In the genomic region with DNA sequence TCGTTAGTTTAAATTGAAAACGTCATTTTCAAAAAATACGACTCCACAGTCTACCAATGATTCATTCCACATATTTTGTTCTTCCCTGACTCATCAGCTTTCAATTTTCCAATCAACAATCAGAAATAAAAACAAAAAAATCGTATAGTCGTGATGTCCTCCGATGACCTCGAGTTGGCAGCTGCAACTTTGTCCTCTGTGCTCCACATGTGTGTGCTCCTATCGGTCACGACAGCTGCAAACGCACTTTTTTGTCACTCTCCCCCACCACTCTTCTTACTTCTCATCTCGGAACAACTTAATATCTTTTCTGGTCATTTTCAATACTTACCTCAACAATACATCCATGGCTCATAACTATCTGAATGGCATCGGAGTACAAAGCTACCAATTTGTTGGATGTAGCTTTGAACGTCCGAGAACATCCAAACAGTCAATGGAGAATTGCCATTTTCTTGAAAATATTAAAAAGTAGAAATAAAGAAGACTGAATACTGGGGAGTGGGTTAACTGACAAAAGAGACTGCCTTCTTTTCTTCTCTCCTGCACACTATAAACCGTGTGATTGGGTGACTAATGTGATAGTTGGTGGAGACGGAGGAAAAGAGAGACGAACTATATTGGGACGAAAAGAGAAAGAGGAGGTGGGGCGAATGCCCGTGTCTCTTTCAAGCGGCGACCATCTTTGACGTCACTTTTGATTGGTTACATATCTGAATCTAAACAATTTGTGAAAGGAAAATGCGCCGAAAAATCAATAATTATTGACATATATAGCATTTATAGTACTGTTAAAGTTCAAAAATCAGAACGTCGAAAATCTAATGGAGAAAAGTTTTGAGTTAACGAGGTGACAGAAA, we compare ENCODE assay signal across 6 worm cellular contexts.
TF ChIP-seq lines count a peak whose summit lies in the region.

No protein-coding gene starts in this region.

TF ChIP-seq in whole organism, L1 larva, 84 proteins besides CTCF, POLR2A, EP300 and RAD21 (continues in another document):
- no peak for TF ChIP-seq zag-1 (tag; optimal IDR thresholded peaks at IDR 0.05; lab: Kevin White, UChicago)
- peak in 1 of 2 experiments; percentile 61 for TF ChIP-seq lin-35 (GFP tag; optimal IDR thresholded peaks at IDR 0.05; lab: Kevin White, UChicago)
- no peak for TF ChIP-seq hlh-4 (tag; optimal IDR thresholded peaks at IDR 0.05; lab: Kevin White, UChicago)
- peak; percentile 10 for TF ChIP-seq xbp-1 (tag; optimal IDR thresholded peaks at IDR 0.05; lab: Kevin White, UChicago)
- TF ChIP-seq ets-5 (GFP tag; IDR thresholded peaks at IDR 0.05; lab: Robert Waterston, UW), result no peak
- no peak for TF ChIP-seq dsc-1 (tag; optimal IDR thresholded peaks at IDR 0.05; lab: Kevin White, UChicago)
- peak; percentile 49 for TF ChIP-seq lin-14 (GFP tag; optimal IDR thresholded peaks at IDR 0.05; lab: Kevin White, UChicago)
- no peak for TF ChIP-seq fkh-10 (GFP tag; optimal IDR thresholded peaks at IDR 0.05; lab: Kevin White, UChicago)
- TF ChIP-seq nhr-12 (tag; optimal IDR thresholded peaks at IDR 0.05; lab: Kevin White, UChicago), result no peak
- peak; percentile 91 for TF ChIP-seq blmp-1 (tag; optimal IDR thresholded peaks at IDR 0.05; lab: Kevin White, UChicago)
- TF ChIP-seq C16A3.4 (tag; optimal IDR thresholded peaks at IDR 0.05; lab: Kevin White, UChicago), result peak; percentile 4
- TF ChIP-seq rnt-1 (tag; optimal IDR thresholded peaks at IDR 0.05; lab: Kevin White, UChicago), result peak; percentile 44
- no peak for TF ChIP-seq ces-1 (GFP tag; optimal IDR thresholded peaks at IDR 0.05; lab: Kevin White, UChicago)
- peak; percentile 8 for TF ChIP-seq skn-1 (tag; optimal IDR thresholded peaks at IDR 0.05; lab: Kevin White, UChicago)

TF ChIP-seq in whole organism, L2 larva, 48 proteins besides CTCF, POLR2A, EP300 and RAD21 (continues in another document):
- TF ChIP-seq ceh-82 (tag; optimal IDR thresholded peaks at IDR 0.05; lab: Kevin White, UChicago) (no peak), unc-62 (GFP tag; optimal IDR thresholded peaks at IDR 0.05; lab: Kevin White, UChicago) (no peak), alr-1 (tag; optimal IDR thresholded peaks at IDR 0.05; lab: Kevin White, UChicago) (no peak), nhr-23 (tag; optimal IDR thresholded peaks at IDR 0.05; lab: Kevin White, UChicago) (no peak), sma-9 (GFP tag; optimal IDR thresholded peaks at IDR 0.05; lab: Kevin White, UChicago) (peak; percentile 44), sma-9 (tag; optimal IDR thresholded peaks at IDR 0.05; lab: Kevin White, UChicago) (no peak), mab-5 (tag; optimal IDR thresholded peaks at IDR 0.05; lab: Kevin White, UChicago) (no peak), unc-55 (GFP tag; optimal IDR thresholded peaks at IDR 0.05; lab: Kevin White, UChicago) (no peak), R02D3.7 (tag; optimal IDR thresholded peaks at IDR 0.05; lab: Kevin White, UChicago) (no peak), fos-1 (tag; optimal IDR thresholded peaks at IDR 0.05; lab: Kevin White, UChicago) (peak; percentile 65), nhr-10 (tag; optimal IDR thresholded peaks at IDR 0.05; lab: Kevin White, UChicago) (no peak), lin-39 (tag; optimal IDR thresholded peaks at IDR 0.05; lab: Kevin White, UChicago) (no peak), nhr-11 (tag; optimal IDR thresholded peaks at IDR 0.05; lab: Kevin White, UChicago) (no peak), C34F6.9 (tag; optimal IDR thresholded peaks at IDR 0.05; lab: Kevin White, UChicago) (no peak)

TF ChIP-seq in whole organism, L3 larva, 47 proteins besides CTCF, POLR2A, EP300 and RAD21 (continues in another document):
- TF ChIP-seq ZK546.5 (tag; optimal IDR thresholded peaks at IDR 0.05; lab: Kevin White, UChicago) (no peak), jun-1 (tag; optimal IDR thresholded peaks at IDR 0.05; lab: Kevin White, UChicago) (peak; percentile 49), nhr-25 (tag; optimal IDR thresholded peaks at IDR 0.05; lab: Kevin White, UChicago) (peak; percentile 69), nhr-11 (tag; optimal IDR thresholded peaks at IDR 0.05; lab: Kevin White, UChicago) (no peak), ztf-11 (tag; optimal IDR thresholded peaks at IDR 0.05; lab: Kevin White, UChicago) (no peak), hmg-11 (tag; optimal IDR thresholded peaks at IDR 0.05; lab: Kevin White, UChicago) (no peak), nfya-1 (tag; optimal IDR thresholded peaks at IDR 0.05; lab: Kevin White, UChicago; ENCODE audit: insufficient read depth) (peak; percentile 40), skn-1 (tag; optimal IDR thresholded peaks at IDR 0.05; lab: Kevin White, UChicago) (no peak), mdl-1 (tag; optimal IDR thresholded peaks at IDR 0.05; lab: Kevin White, UChicago) (no peak), ceh-9 (tag; optimal IDR thresholded peaks at IDR 0.05; lab: Kevin White, UChicago) (no peak), daf-12 (tag; optimal IDR thresholded peaks at IDR 0.05; lab: Kevin White, UChicago) (no peak), nhr-12 (tag; optimal IDR thresholded peaks at IDR 0.05; lab: Kevin White, UChicago) (no peak), zag-1 (tag; optimal IDR thresholded peaks at IDR 0.05; lab: Kevin White, UChicago) (no peak), lin-39 (tag; optimal IDR thresholded peaks at IDR 0.05; lab: Kevin White, UChicago) (peak; percentile 2), nhr-237 (tag; optimal IDR thresholded peaks at IDR 0.05; lab: Kevin White, UChicago) (no peak)

TF ChIP-seq in whole organism, L4 larva, 104 proteins besides CTCF, POLR2A, EP300 and RAD21 (continues in another document):
- TF ChIP-seq nhr-10 (tag; optimal IDR thresholded peaks at IDR 0.05; lab: Kevin White, UChicago), result no peak
- no peak for TF ChIP-seq fos-1 (tag; optimal IDR thresholded peaks at IDR 0.05; lab: Kevin White, UChicago)
- TF ChIP-seq php-3 (GFP tag; IDR thresholded peaks at IDR 0.05; lab: Robert Waterston, UW), result no peak
- TF ChIP-seq Y105C5A.15 (GFP tag; IDR thresholded peaks at IDR 0.05; lab: Robert Waterston, UW), result 0 out of 2 replicates have a peak, but pooled peaks have one; percentile 28
- TF ChIP-seq lim-7 (GFP tag; IDR thresholded peaks at IDR 0.05; lab: Robert Waterston, UW), result no peak
- peak; percentile 94 for TF ChIP-seq aha-1 (tag; lab: Kevin White, UChicago)
- peak; percentile 14; the same call in 1 of the 2 replicates for TF ChIP-seq lin-1 (GFP tag; IDR thresholded peaks at IDR 0.05; lab: Robert Waterston, UW)
- TF ChIP-seq dve-1 (tag; optimal IDR thresholded peaks at IDR 0.05; lab: Kevin White, UChicago; ENCODE audit: insufficient read depth), result peak; percentile 60
- TF ChIP-seq ceh-20 (GFP tag; IDR thresholded peaks at IDR 0.05; lab: Robert Waterston, UW), result no peak; the same call in 1 of the 2 replicates
- peak; percentile 22 for TF ChIP-seq mxl-3 (GFP tag; optimal IDR thresholded peaks at IDR 0.05; lab: Kevin White, UChicago)
- TF ChIP-seq zag-1 (tag; optimal IDR thresholded peaks at IDR 0.05; lab: Kevin White, UChicago), result no peak
- no peak for TF ChIP-seq daf-19 (GFP tag; conservative IDR thresholded peaks at IDR 0.05; lab: Robert Waterston, UW)
- TF ChIP-seq ceh-44 (GFP tag; IDR thresholded peaks at IDR 0.05; lab: Robert Waterston, UW), result no peak
- TF ChIP-seq zip-2 (tag; optimal IDR thresholded peaks at IDR 0.05; lab: Kevin White, UChicago), result no peak
- TF ChIP-seq attf-4 (tag; optimal IDR thresholded peaks at IDR 0.05; lab: Kevin White, UChicago), result no peak

TF ChIP-seq in whole organism, mixed stage, embryonic, 35 proteins besides CTCF, POLR2A, EP300 and RAD21:
- TF ChIP-seq tbx-8 (GFP tag; optimal IDR thresholded peaks at IDR 0.05; lab: Kevin White, UChicago), result no peak
- TF ChIP-seq hlh-1 (tag; optimal IDR thresholded peaks at IDR 0.05; lab: Kevin White, UChicago), result peak; percentile 79

TF ChIP-seq in whole organism, young adult, 124 proteins besides CTCF, POLR2A, EP300 and RAD21 (continues in another document):
- TF ChIP-seq ZK185.1 (tag; optimal IDR thresholded peaks at IDR 0.05; lab: Kevin White, UChicago; ENCODE audit: poor library complexity, severe bottlenecking), result peak; percentile 5
- TF ChIP-seq tlf-1 (GFP tag; optimal IDR thresholded peaks at IDR 0.05; lab: Kevin White, UChicago), result no peak
- TF ChIP-seq F22D6.2 (tag; optimal IDR thresholded peaks at IDR 0.05; lab: Kevin White, UChicago), result no peak
- TF ChIP-seq F49E8.2 (tag; optimal IDR thresholded peaks at IDR 0.05; lab: Kevin White, UChicago; ENCODE audit: insufficient read depth), result no peak
- no peak for TF ChIP-seq ztf-26 (tag; optimal IDR thresholded peaks at IDR 0.05; lab: Kevin White, UChicago)
- no peak for TF ChIP-seq B0035.1 (tag; optimal IDR thresholded peaks at IDR 0.05; lab: Kevin White, UChicago)
- no peak for TF ChIP-seq cebp-1 (GFP tag; IDR thresholded peaks at IDR 0.05; lab: Robert Waterston, UW)
- TF ChIP-seq cebp-1 (tag; optimal IDR thresholded peaks at IDR 0.05; lab: Kevin White, UChicago), result peak; percentile 4
- no peak; the same call in 1 of the 2 replicates for TF ChIP-seq madf-6 (GFP tag; IDR thresholded peaks at IDR 0.05; lab: Robert Waterston, UW)
- TF ChIP-seq ztf-22 (GFP tag; optimal IDR thresholded peaks at IDR 0.05; lab: Kevin White, UChicago), result no peak
- no peak for TF ChIP-seq madf-8 (GFP tag; conservative IDR thresholded peaks at IDR 0.05; lab: Robert Waterston, UW)
- TF ChIP-seq pbrm-1 (GFP tag; IDR thresholded peaks at IDR 0.05; lab: Robert Waterston, UW), result peak; percentile 35; the same call in 1 of the 2 replicates
- no peak for TF ChIP-seq unc-62 (GFP tag; optimal IDR thresholded peaks at IDR 0.05; lab: Kevin White, UChicago)
- TF ChIP-seq F10E7.11 (tag; optimal IDR thresholded peaks at IDR 0.05; lab: Kevin White, UChicago), result no peak
- 0 out of 2 replicates have a peak, but pooled peaks have one; percentile 29 for TF ChIP-seq madf-3 (GFP tag; IDR thresholded peaks at IDR 0.05; lab: Robert Waterston, UW)
- no peak for TF ChIP-seq egl-18 (GFP tag; IDR thresholded peaks at IDR 0.05; lab: Robert Waterston, UW)
- TF ChIP-seq madf-10 (tag; optimal IDR thresholded peaks at IDR 0.05; lab: Kevin White, UChicago), result no peak
- TF ChIP-seq ceh-58 (GFP tag; IDR thresholded peaks at IDR 0.05; lab: Robert Waterston, UW), result no peak
- 0 out of 2 replicates have a peak, but pooled peaks have one; percentile 6 for TF ChIP-seq Y95B8A.8 (GFP tag; IDR thresholded peaks at IDR 0.05; lab: Robert Waterston, UW)
- no peak for TF ChIP-seq lin-54 (GFP tag; optimal IDR thresholded peaks at IDR 0.05; lab: Kevin White, UChicago)
- no peak for TF ChIP-seq mcd-1 (GFP tag; IDR thresholded peaks at IDR 0.05; lab: Robert Waterston, UW)
- no peak for TF ChIP-seq pha-4 (tag; optimal IDR thresholded peaks at IDR 0.05; lab: Kevin White, UChicago)
- TF ChIP-seq ztf-3 (GFP tag; optimal IDR thresholded peaks at IDR 0.05; lab: Kevin White, UChicago), result no peak
- TF ChIP-seq nhr-80 (tag; optimal IDR thresholded peaks at IDR 0.05; lab: Kevin White, UChicago), result peak; percentile 44
- 0 out of 2 replicates have a peak, but pooled peaks have one; percentile 14 for TF ChIP-seq dox-1 (GFP tag; IDR thresholded peaks at IDR 0.05; lab: Robert Waterston, UW)
- no peak for TF ChIP-seq Y67H2A.10 (GFP tag; conservative IDR thresholded peaks at IDR 0.05; lab: Robert Waterston, UW)
- TF ChIP-seq sea-2 (GFP tag; IDR thresholded peaks at IDR 0.05; lab: Robert Waterston, UW), result no peak
- TF ChIP-seq ztf-18 (tag; optimal IDR thresholded peaks at IDR 0.05; lab: Kevin White, UChicago), result no peak
